Worm (Caenorhabditis elegans) whole organism, mixed stage, embryonic: ENCODE results near the gene M03E7.2.

Source experiments
- M03D4.4 ChIP-seq: sonication (generic microtip); optimal IDR thresholded peaks from 2 replicates; lab custom pipeline; 2017; ENCODE audit warnings: mild to moderate bottlenecking, missing genetic modification characterization, missing compliant biosample characterization
- blmp-1 ChIP-seq: fragments of 150-350 bp; optimal IDR thresholded peaks from 2 replicates; lab custom pipeline; 2014; ENCODE audit warnings: missing biosample characterization, missing genetic modification characterization
- ceh-39 ChIP-seq: fragments of 150-350 bp; optimal IDR thresholded peaks from 2 replicates; lab custom pipeline; 2014; ENCODE audit warnings: missing biosample characterization, missing genetic modification characterization
- ceh-43 ChIP-seq: fragments of 200-800 bp; sonication (Bioruptor generic); optimal IDR thresholded peaks from 2 replicates; lab custom pipeline; 2018; ENCODE audit warnings: mild to moderate bottlenecking, missing genetic modification characterization, moderate library complexity, missing compliant biosample characterization
- ceh-83 ChIP-seq: fragments of 200-800 bp; sonication (Bioruptor generic); optimal IDR thresholded peaks from 2 replicates; lab custom pipeline; 2018; ENCODE audit warnings: mild to moderate bottlenecking, missing genetic modification characterization, missing compliant biosample characterization
- ces-1 ChIP-seq: fragments of 150-350 bp; optimal IDR thresholded peaks from 2 replicates; lab custom pipeline; 2014; ENCODE audit warnings: missing biosample characterization, missing genetic modification reagents, missing genetic modification characterization
- cnd-1 ChIP-seq: fragments of 200-800 bp; sonication (Bioruptor generic); optimal IDR thresholded peaks from 2 replicates; lab custom pipeline; 2018; ENCODE audit warnings: mild to moderate bottlenecking, missing genetic modification characterization, missing compliant biosample characterization
- drap-1 ChIP-seq: fragments of 200-800 bp; sonication (Bioruptor generic); optimal IDR thresholded peaks from 3 replicates; lab custom pipeline; 2018; ENCODE audit warnings: mild to moderate bottlenecking, missing genetic modification characterization, missing compliant biosample characterization
- elt-1 ChIP-seq: sonication (generic microtip); optimal IDR thresholded peaks from 2 replicates; lab custom pipeline; 2017; ENCODE audit warnings: missing genetic modification characterization, mild to moderate bottlenecking, missing compliant biosample characterization, antibody characterized with exemption, moderate library complexity, borderline replicate concordance; ENCODE audit not compliant: insufficient read depth
- elt-3 ChIP-seq: fragments of 150-350 bp; optimal IDR thresholded peaks from 2 replicates; lab custom pipeline; 2014; ENCODE audit warnings: missing biosample characterization, missing genetic modification characterization
- flh-1 ChIP-seq: fragments of 200-800 bp; sonication (Bioruptor generic); optimal IDR thresholded peaks from 2 replicates; lab custom pipeline; 2018; ENCODE audit warnings: mild to moderate bottlenecking, missing genetic modification characterization, moderate library complexity, missing compliant biosample characterization
- ham-2 ChIP-seq: fragments of 200-800 bp; sonication (Bioruptor generic); optimal IDR thresholded peaks from 2 replicates; lab custom pipeline; 2018; ENCODE audit warnings: mild to moderate bottlenecking, missing genetic modification characterization, missing compliant biosample characterization
- lin-13 ChIP-seq: fragments of 150-350 bp; optimal IDR thresholded peaks from 2 replicates; lab custom pipeline; 2014; ENCODE audit warnings: missing biosample characterization, missing genetic modification characterization
- lin-32 ChIP-seq: fragments of 200-800 bp; sonication (Bioruptor generic); optimal IDR thresholded peaks from 2 replicates; lab custom pipeline; 2018; ENCODE audit warnings: mild to moderate bottlenecking, missing genetic modification characterization, missing compliant biosample characterization
- lsy-2 ChIP-seq: fragments of 150-350 bp; optimal IDR thresholded peaks from 2 replicates; lab custom pipeline; 2014; ENCODE audit warnings: missing biosample characterization, missing genetic modification characterization
- mab-5 ChIP-seq: fragments of 150-350 bp; optimal IDR thresholded peaks from 2 replicates; lab custom pipeline; 2014; ENCODE audit warnings: missing biosample characterization, missing genetic modification characterization
- mep-1 ChIP-seq: fragments of 150-350 bp; optimal IDR thresholded peaks from 2 replicates; lab custom pipeline; 2017; ENCODE audit warnings: missing biosample characterization, missing genetic modification reagents, missing genetic modification characterization, inconsistent platforms
- mls-2 ChIP-seq: sonication (generic microtip); optimal IDR thresholded peaks from 2 replicates; lab custom pipeline; 2016; ENCODE audit warnings: mild to moderate bottlenecking, missing genetic modification characterization, moderate library complexity, missing compliant biosample characterization
- nhr-12 ChIP-seq: fragments of 150-350 bp; optimal IDR thresholded peaks from 2 replicates; lab custom pipeline; 2014; ENCODE audit warnings: missing biosample characterization, missing genetic modification characterization
- nhr-2 ChIP-seq: fragments of 150-350 bp; optimal IDR thresholded peaks from 2 replicates; lab custom pipeline; 2014; ENCODE audit warnings: missing biosample characterization, missing genetic modification characterization
- nhr-237 ChIP-seq: fragments of 150-350 bp; optimal IDR thresholded peaks from 2 replicates; lab custom pipeline; 2014; ENCODE audit warnings: missing biosample characterization, missing genetic modification characterization
- nhr-28 ChIP-seq: fragments of 150-350 bp; optimal IDR thresholded peaks from 2 replicates; lab custom pipeline; 2014; ENCODE audit warnings: missing biosample characterization, missing genetic modification characterization
- nhr-76 ChIP-seq: sonication (generic microtip); optimal IDR thresholded peaks from 2 replicates; lab custom pipeline; 2017; ENCODE audit warnings: missing biosample characterization, missing genetic modification characterization
- pha-4 ChIP-seq: fragments of 150-350 bp; optimal IDR thresholded peaks from 2 replicates; lab custom pipeline; 2018; ENCODE audit warnings: missing biosample characterization, missing genetic modification reagents, missing genetic modification characterization
- sem-2 ChIP-seq: fragments of 200-800 bp; sonication (Bioruptor generic); optimal IDR thresholded peaks from 2 replicates; lab custom pipeline; 2018; ENCODE audit warnings: mild to moderate bottlenecking, missing genetic modification characterization, missing compliant biosample characterization
- tbx-8 ChIP-seq: fragments of 200-800 bp; sonication (Bioruptor generic); optimal IDR thresholded peaks from 2 replicates; lab custom pipeline; 2018; ENCODE audit warnings: mild to moderate bottlenecking, missing genetic modification characterization, moderate library complexity, missing compliant biosample characterization
- unc-120 ChIP-seq: sonication (generic microtip); optimal IDR thresholded peaks from 2 replicates; lab custom pipeline; 2017; ENCODE audit warnings: missing genetic modification characterization, missing compliant biosample characterization; ENCODE audit not compliant: poor library complexity, severe bottlenecking
- unc-39 ChIP-seq: fragments of 150-350 bp; optimal IDR thresholded peaks from 2 replicates; lab custom pipeline; 2014; ENCODE audit warnings: missing biosample characterization, missing genetic modification characterization
- unc-62 ChIP-seq: fragments of 150-350 bp; optimal IDR thresholded peaks from 2 replicates; lab custom pipeline; 2014; ENCODE audit warnings: missing biosample characterization, missing genetic modification reagents, missing genetic modification characterization
- zip-8 ChIP-seq: fragments of 150-350 bp; optimal IDR thresholded peaks from 2 replicates; lab custom pipeline; 2014; ENCODE audit warnings: missing biosample characterization, missing genetic modification characterization

The M03E7.2 gene

ce11 chrV:5630792-5631191 lies 13.4 kb downstream of the M03E7.2 start, which contains the start of gene acy-4:
Gene acy-4, minus strand, starts transcription at chrV:5630892.
- TF ChIP-seq unc-39 (tag; lab: Kevin White, UChicago) (no peak), zip-8 (no peak), nhr-12 (tag; lab: Kevin White, UChicago) (no peak), mls-2 (tag; lab: Kevin White, UChicago) (no peak), mep-1 (tag; lab: Kevin White, UChicago) (no peak), mab-5 (no peak), elt-3 (tag; lab: Kevin White, UChicago) (no peak), lin-32 (no peak), sem-2 (GFP tag; lab: Kevin White, UChicago) (no peak), M03D4.4 (no peak), nhr-28 (tag; lab: Kevin White, UChicago) (no peak), nhr-237 (tag; lab: Kevin White, UChicago) (no peak), pha-4 (no peak), flh-1 (GFP tag; lab: Kevin White, UChicago) (no peak), ceh-83 (GFP tag; lab: Kevin White, UChicago) (no peak), tbx-8 (no peak), ham-2 (GFP tag; lab: Kevin White, UChicago) (no peak), unc-120 (tag; lab: Kevin White, UChicago) (no peak)

- no peak for TF ChIP-seq unc-62 (GFP tag; lab: Kevin White, UChicago)
- no peak for TF ChIP-seq ceh-83 (GFP tag; lab: Kevin White, UChicago)
- TF ChIP-seq ham-2 (GFP tag; lab: Kevin White, UChicago), result no peak
- TF ChIP-seq tbx-8, result no peak
- TF ChIP-seq unc-39 (tag; lab: Kevin White, UChicago), result no peak
- TF ChIP-seq flh-1 (GFP tag; lab: Kevin White, UChicago), result no peak
- TF ChIP-seq, all 35 proteins: peak for 0
Measured at ce11 chrV:5634445-5634844, 17.0 kb downstream of the M03E7.2 start.

ce11 chrV:5644171-5644570 lies 26.8 kb downstream of the M03E7.2 start, which contains the start of gene srx-117:
Gene srx-117, plus strand, starts transcription at chrV:5644471.
- TF ChIP-seq cnd-1 (tag; lab: Kevin White, UChicago), result no peak
- no peak for TF ChIP-seq nhr-2 (tag; lab: Kevin White, UChicago)
- no peak for TF ChIP-seq lin-32
- TF ChIP-seq nhr-76 (tag; lab: Kevin White, UChicago), result no peak
- no peak for TF ChIP-seq ceh-43 (GFP tag; lab: Kevin White, UChicago)
- TF ChIP-seq lin-13 (tag; lab: Kevin White, UChicago), result no peak
- no peak for TF ChIP-seq ceh-83 (GFP tag; lab: Kevin White, UChicago)
- no peak for TF ChIP-seq ceh-39 (tag; lab: Kevin White, UChicago)
- TF ChIP-seq unc-120 (tag; lab: Kevin White, UChicago), result no peak
- TF ChIP-seq ham-2 (GFP tag; lab: Kevin White, UChicago), result no peak
- TF ChIP-seq lsy-2 (tag; lab: Kevin White, UChicago), result no peak
- TF ChIP-seq unc-62 (GFP tag; lab: Kevin White, UChicago), result no peak
- TF ChIP-seq ces-1 (GFP tag; lab: Kevin White, UChicago), result no peak
- TF ChIP-seq M03D4.4, result no peak
- no peak for TF ChIP-seq nhr-237 (tag; lab: Kevin White, UChicago)

ce11 chrV:5647359-5647758 lies 30.0 kb downstream of the M03E7.2 start, which contains the start of gene C14C11.4:
Gene C14C11.4, plus strand, starts transcription at chrV:5647610.
- no peak for TF ChIP-seq blmp-1 (tag; lab: Kevin White, UChicago)
- TF ChIP-seq ceh-83 (GFP tag; lab: Kevin White, UChicago), result no peak
- no peak for TF ChIP-seq nhr-237 (tag; lab: Kevin White, UChicago)
- no peak for TF ChIP-seq elt-1 (tag; lab: Kevin White, UChicago)
- no peak for TF ChIP-seq lsy-2 (tag; lab: Kevin White, UChicago)
- no peak for TF ChIP-seq unc-39 (tag; lab: Kevin White, UChicago)
- no peak for TF ChIP-seq sem-2 (GFP tag; lab: Kevin White, UChicago)
- TF ChIP-seq mab-5, result no peak
- no peak for TF ChIP-seq nhr-12 (tag; lab: Kevin White, UChicago)
- TF ChIP-seq unc-120 (tag; lab: Kevin White, UChicago), result no peak
- no peak for TF ChIP-seq mep-1 (tag; lab: Kevin White, UChicago)
- TF ChIP-seq nhr-2 (tag; lab: Kevin White, UChicago), result no peak
- no peak for TF ChIP-seq drap-1 (GFP tag; lab: Kevin White, UChicago)
- TF ChIP-seq unc-62 (GFP tag; lab: Kevin White, UChicago), result no peak
- TF ChIP-seq elt-3 (tag; lab: Kevin White, UChicago), result no peak
- TF ChIP-seq zip-8, result no peak
- TF ChIP-seq mls-2 (tag; lab: Kevin White, UChicago), result no peak
- TF ChIP-seq lin-13 (tag; lab: Kevin White, UChicago), result no peak
- no peak for TF ChIP-seq nhr-28 (tag; lab: Kevin White, UChicago)
